Fruit fly (Drosophila melanogaster) whole organism, embryonic: ENCODE measurements around the gene lili.

Source experiments
- ATbp ChIP-seq: fragments of 200-800 bp; sonication (Bioruptor generic); optimal IDR thresholded peaks from 2 replicates; lab custom pipeline; 2017; ENCODE audit warnings: missing biosample characterization, mild to moderate bottlenecking, missing genetic modification characterization, missing genetic modification reagents
- Atf6 ChIP-seq: fragments of 200-800 bp; sonication (Bioruptor generic); IDR thresholded peaks from 2 replicates; pipeline ENCODE4 v1.3.6; 2022; ENCODE audit warnings: missing biosample characterization, missing genetic modification characterization
- CG12155 ChIP-seq: fragments of 200-800 bp; sonication (Bioruptor generic); optimal IDR thresholded peaks from 3 replicates; lab custom pipeline; 2016; ENCODE audit warnings: missing biosample characterization, missing genetic modification characterization
- CG12659 ChIP-seq: fragments of 200-800 bp; sonication (Bioruptor generic); optimal IDR thresholded peaks from 3 replicates; lab custom pipeline; 2017; ENCODE audit warnings: mild to moderate bottlenecking, missing biosample characterization, missing genetic modification reagents, missing genetic modification characterization
- CG15011 ChIP-seq: fragments of 200-800 bp; sonication (Bioruptor generic); optimal IDR thresholded peaks from 3 replicates; lab custom pipeline; 2018; ENCODE audit warnings: missing biosample characterization, mild to moderate bottlenecking, missing genetic modification characterization
- CG17328 ChIP-seq: fragments of 200-800 bp; sonication (Bioruptor generic); IDR thresholded peaks from 2 replicates; pipeline ENCODE4 v1.3.6; 2022; ENCODE audit warnings: missing biosample characterization, missing genetic modification characterization
- CG18476 ChIP-seq: fragments of 200-800 bp; sonication (Bioruptor generic); optimal IDR thresholded peaks from 2 replicates; lab custom pipeline; 2016; ENCODE audit warnings: missing biosample characterization, mild to moderate bottlenecking, missing genetic modification characterization
- CG18764 ChIP-seq: fragments of 200-800 bp; sonication (Bioruptor generic); optimal IDR thresholded peaks from 3 replicates; lab custom pipeline; 2016; ENCODE audit warnings: missing biosample characterization, missing genetic modification characterization
- CG30431 ChIP-seq: fragments of 200-800 bp; sonication (Bioruptor generic); optimal IDR thresholded peaks from 2 replicates; lab custom pipeline; 2017; ENCODE audit warnings: missing biosample characterization, missing genetic modification characterization
- CG31388 ChIP-seq: fragments of 200-800 bp; sonication (Bioruptor generic); optimal IDR thresholded peaks from 2 replicates; lab custom pipeline; 2016; ENCODE audit warnings: missing biosample characterization, missing genetic modification characterization
- CG34376 ChIP-seq: fragments of 200-800 bp; sonication (Bioruptor generic); optimal IDR thresholded peaks from 2 replicates; lab custom pipeline; 2018; ENCODE audit warnings: missing biosample characterization, mild to moderate bottlenecking, missing genetic modification characterization
- CG3726 ChIP-seq: fragments of 200-800 bp; sonication (Bioruptor generic); IDR thresholded peaks from 3 replicates; pipeline ENCODE4, ENCODE4 v1.3.6; 2022; ENCODE audit warnings: missing biosample characterization, missing genetic modification characterization
- CG3847 ChIP-seq: fragments of 200-800 bp; sonication (Bioruptor generic); IDR thresholded peaks from 2 replicates; pipeline ENCODE4 v1.3.6; 2022; ENCODE audit warnings: missing biosample characterization, missing genetic modification characterization
- CG7372 ChIP-seq: fragments of 200-800 bp; sonication (Bioruptor generic); IDR thresholded peaks from 2 replicates; pipeline ENCODE4 v1.3.6; 2022; ENCODE audit warnings: missing biosample characterization, missing genetic modification characterization
- CG7786 ChIP-seq: fragments of 200-800 bp; sonication (Bioruptor generic); optimal IDR thresholded peaks from 2 replicates; lab custom pipeline; 2016; ENCODE audit warnings: missing biosample characterization, missing genetic modification characterization
- CG9797 ChIP-seq: fragments of 200-800 bp; sonication (Bioruptor generic); optimal IDR thresholded peaks from 3 replicates; lab custom pipeline; 2018; ENCODE audit warnings: missing biosample characterization, mild to moderate bottlenecking, missing genetic modification characterization
- D19A ChIP-seq: fragments of 200-800 bp; optimal IDR thresholded peaks from 3 replicates; lab custom pipeline; 2019; ENCODE audit warnings: missing biosample characterization, mild to moderate bottlenecking, missing genetic modification characterization, moderate library complexity
- Dad ChIP-seq: fragments of 200-800 bp; sonication (Bioruptor generic); optimal IDR thresholded peaks from 3 replicates; lab custom pipeline; 2016; ENCODE audit warnings: missing biosample characterization, missing genetic modification characterization
- Ets65A ChIP-seq: fragments of 200-800 bp; sonication (Bioruptor generic); peaks from one replicate; lab custom pipeline; 2016; ENCODE audit warnings: missing biosample characterization, missing genetic modification characterization
- HLH54F ChIP-seq: fragments of 200-800 bp; sonication (Bioruptor generic); optimal IDR thresholded peaks from 3 replicates; lab custom pipeline; 2016; ENCODE audit warnings: missing biosample characterization, missing genetic modification characterization
- Hmr ChIP-seq: fragments of 200-800 bp; sonication (Bioruptor generic); optimal IDR thresholded peaks from 3 replicates; lab custom pipeline; 2017; ENCODE audit warnings: mild to moderate bottlenecking, missing biosample characterization, missing genetic modification reagents, missing genetic modification characterization
- Hsf ChIP-seq: fragments of 200-800 bp; sonication (Bioruptor generic); optimal IDR thresholded peaks from 3 replicates; lab custom pipeline; 2016; ENCODE audit warnings: missing biosample characterization, missing genetic modification characterization
- Max ChIP-seq: fragments of 200-800 bp; sonication (Bioruptor generic); optimal IDR thresholded peaks from 2 replicates; lab custom pipeline; 2016; ENCODE audit warnings: missing biosample characterization, mild to moderate bottlenecking, missing genetic modification characterization
- Mrtf ChIP-seq: fragments of 200-800 bp; sonication (Bioruptor generic); IDR thresholded peaks from 3 replicates; pipeline ENCODE4 v1.3.6; 2022; ENCODE audit warnings: missing biosample characterization, missing genetic modification characterization
- NFAT ChIP-seq: fragments of 200-800 bp; sonication (Bioruptor generic); IDR thresholded peaks from 2 replicates; pipeline ENCODE4 v1.3.6; 2022; ENCODE audit warnings: missing biosample characterization, missing genetic modification characterization
- Oli ChIP-seq: fragments of 200-800 bp; sonication (Bioruptor generic); optimal IDR thresholded peaks from 2 replicates; lab custom pipeline; 2018; ENCODE audit warnings: missing biosample characterization, mild to moderate bottlenecking, missing genetic modification characterization, moderate library complexity
- Scr ChIP-seq: fragments of 200-800 bp; sonication (Bioruptor generic); IDR thresholded peaks from 2 replicates; pipeline ENCODE4 v1.3.6; 2022; ENCODE audit warnings: missing biosample characterization, missing genetic modification characterization; ENCODE audit not compliant: partially characterized antibody
- Sin3A ChIP-seq: fragments of >200 bp; optimal IDR thresholded peaks from 2 replicates; lab custom pipeline; 2018
- TFAM ChIP-seq: fragments of 200-800 bp; sonication (Bioruptor generic); optimal IDR thresholded peaks from 2 replicates; lab custom pipeline; 2017; ENCODE audit warnings: missing biosample characterization, missing genetic modification characterization, inconsistent platforms
- Xrp1 ChIP-seq: fragments of 200-800 bp; sonication (Bioruptor generic); IDR thresholded peaks from 2 replicates; pipeline ENCODE4 v1.3.6; 2022; ENCODE audit warnings: missing biosample characterization, missing genetic modification characterization
- YL-1 ChIP-seq: fragments of 200-800 bp; sonication (Bioruptor generic); optimal IDR thresholded peaks from 3 replicates; lab custom pipeline; 2017; ENCODE audit warnings: missing biosample characterization, mild to moderate bottlenecking, missing genetic modification characterization
- chn ChIP-seq: fragments of 200-800 bp; sonication (Bioruptor generic); optimal IDR thresholded peaks from 2 replicates; lab custom pipeline; 2016; ENCODE audit warnings: missing biosample characterization, missing genetic modification characterization
- dimm ChIP-seq: fragments of 200-800 bp; sonication (Bioruptor generic); IDR thresholded peaks from 2 replicates; pipeline ENCODE4 v1.3.6; 2022; ENCODE audit warnings: missing biosample characterization, missing genetic modification characterization
- dysf ChIP-seq: fragments of 200-800 bp; sonication (Bioruptor generic); IDR thresholded peaks from 3 replicates; pipeline ENCODE4 v1.3.6; 2022; ENCODE audit warnings: missing biosample characterization, missing genetic modification characterization
- esg ChIP-seq: fragments of 200-800 bp; sonication (Bioruptor generic); conservative IDR thresholded peaks from 2 replicates; pipeline ENCODE4 v1.3.6; 2022; ENCODE audit warnings: missing biosample characterization, missing genetic modification characterization
- gcm2 ChIP-seq: fragments of 200-800 bp; sonication (Bioruptor generic); optimal IDR thresholded peaks from 2 replicates; lab custom pipeline; 2016; ENCODE audit warnings: missing biosample characterization, missing genetic modification characterization
- hbn ChIP-seq: fragments of 200-800 bp; sonication (Bioruptor generic); IDR thresholded peaks from 2 replicates; pipeline ENCODE4 v1.3.6; 2022; ENCODE audit warnings: missing biosample characterization, missing genetic modification characterization; ENCODE audit not compliant: partially characterized antibody
- jigr1 ChIP-seq: fragments of 200-800 bp; sonication (Bioruptor generic); IDR thresholded peaks from 3 replicates; pipeline ENCODE4 v1.3.6; 2022; ENCODE audit warnings: missing biosample characterization, missing genetic modification characterization
- lola ChIP-seq, 3 experiments: fragments of >200 bp in 2 of 3; fragments of 200-800 bp in 1 of 3; sonication (Bioruptor generic) in 1 of 3; optimal IDR thresholded peaks; 2 replicates each; lab custom pipeline; 2017 to 2019; ENCODE audit warnings: missing biosample characterization in 3 of 3, missing genetic modification characterization in 3 of 3, mild to moderate bottlenecking in 1 of 3, moderate library complexity in 1 of 3
- nom ChIP-seq: fragments of 200-800 bp; sonication (Bioruptor generic); optimal IDR thresholded peaks from 2 replicates; lab custom pipeline; 2017; ENCODE audit warnings: missing biosample characterization, missing genetic modification characterization, mild to moderate bottlenecking, moderate library complexity, missing genetic modification reagents
- pan ChIP-seq, 4 experiments: fragments of >200 bp in 3 of 4; fragments of 200-800 bp in 1 of 4; sonication (Bioruptor generic) in 1 of 4; optimal IDR thresholded peaks in 3 of 4; IDR thresholded peaks in 1 of 4; 2 replicates each; pipeline versions ENCODE4 v1.3.6 to Lab custom; 2017 to 2022; ENCODE audit warnings: missing biosample characterization in 2 of 4, missing genetic modification characterization in 2 of 4, mixed read lengths in 1 of 4
- pita ChIP-seq: fragments of 200-800 bp; sonication (Bioruptor generic); optimal IDR thresholded peaks from 2 replicates; lab custom pipeline; 2017; ENCODE audit warnings: missing biosample characterization, mild to moderate bottlenecking, missing genetic modification characterization
- run ChIP-seq: fragments of 200-800 bp; sonication (Bioruptor generic); optimal IDR thresholded peaks from 3 replicates; lab custom pipeline; 2018; ENCODE audit warnings: missing biosample characterization, mild to moderate bottlenecking, missing genetic modification characterization
- sisA ChIP-seq: fragments of 200-800 bp; sonication (Bioruptor generic); IDR thresholded peaks from 2 replicates; pipeline ENCODE4 v1.3.6; 2022; ENCODE audit warnings: missing biosample characterization, missing genetic modification characterization
- sna ChIP-seq: fragments of 200-800 bp; sonication (Bioruptor generic); IDR thresholded peaks from 2 replicates; pipeline ENCODE4 v1.3.6; 2022; ENCODE audit warnings: missing biosample characterization, missing genetic modification characterization; ENCODE audit not compliant: partially characterized antibody
- tio ChIP-seq: fragments of 200-800 bp; sonication (Bioruptor generic); optimal IDR thresholded peaks from 2 replicates; lab custom pipeline; 2017; ENCODE audit warnings: missing biosample characterization, missing genetic modification characterization, inconsistent platforms
- toy ChIP-seq: fragments of 200-800 bp; sonication (Bioruptor generic); IDR thresholded peaks from 2 replicates; pipeline ENCODE4 v1.3.6; 2022; ENCODE audit warnings: missing biosample characterization, missing genetic modification characterization
- wdn ChIP-seq: fragments of 200-800 bp; sonication (Bioruptor generic); IDR thresholded peaks from 2 replicates; pipeline ENCODE4 v1.3.6; 2022; ENCODE audit warnings: missing biosample characterization, missing genetic modification characterization
- yki ChIP-seq: fragments of >200 bp; optimal IDR thresholded peaks from 3 replicates; lab custom pipeline; 2018
- zfh1 ChIP-seq: fragments of 200-800 bp; sonication (Bioruptor generic); IDR thresholded peaks from 3 replicates; pipeline ENCODE4 v1.3.6; 2022; ENCODE audit warnings: missing biosample characterization, missing genetic modification characterization
- zfh2 ChIP-seq: fragments of 200-800 bp; sonication (Bioruptor generic); optimal IDR thresholded peaks from 2 replicates; lab custom pipeline; 2016; ENCODE audit warnings: missing biosample characterization, missing genetic modification characterization

The lili gene

DNA sequence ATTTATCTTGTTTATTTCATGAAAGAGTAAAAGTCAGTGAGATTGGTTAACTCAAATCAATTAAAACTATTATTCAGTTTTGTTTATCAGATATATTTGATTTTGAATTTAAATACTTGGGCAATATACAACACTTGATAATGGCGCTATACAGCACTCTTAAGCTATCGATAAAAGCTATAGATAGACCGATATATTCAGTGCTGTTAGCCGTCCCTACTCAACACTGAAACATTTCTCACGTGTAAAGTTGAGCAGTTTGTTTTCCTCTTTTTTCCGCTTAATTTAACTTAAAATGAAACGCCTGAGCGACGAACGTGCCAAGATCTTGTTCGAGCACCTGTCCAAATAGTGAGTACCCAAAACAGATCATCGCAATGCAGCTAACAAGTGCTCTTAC lies 36.6 kb upstream of the lili start, which contains the start of gene CG7006 (continued):
- TF ChIP-seq zfh2 (GFP tag; lab: Kevin White, UChicago) (peak; percentile 91), Hsf (GFP tag; lab: Kevin White, UChicago) (peak; percentile 74), HLH54F (peak; percentile 87), Max (peak; percentile 88), Atf6 (GFP tag; lab: Robert Waterston, UW) (peak; percentile 52), wdn (GFP tag; lab: Robert Waterston, UW) (peak; percentile 58), CG15011 (peak; percentile 30), CG18764 (GFP tag; lab: Kevin White, UChicago) (peak; percentile 73), Dad (GFP tag; lab: Kevin White, UChicago) (peak; percentile 87), pita (GFP tag; lab: Kevin White, UChicago) (no peak), NFAT (GFP tag; lab: Robert Waterston, UW) (peak; percentile 94), Ets65A (GFP tag; lab: Kevin White, UChicago) (peak; percentile 99), nom (no peak), Oli (tag; lab: Kevin White, UChicago) (no peak), dysf (peak; percentile 51; the same call in 1 of the 3 replicates), jigr1 (GFP tag; lab: Robert Waterston, UW) (no peak), Scr (GFP tag; lab: Robert Waterston, UW) (peak; percentile 75), toy (GFP tag; lab: Robert Waterston, UW) (no peak), CG7372 (GFP tag; lab: Robert Waterston, UW) (peak; percentile 49; the same call in 1 of the 2 replicates), Mrtf (GFP tag; lab: Robert Waterston, UW) (no peak), TFAM (GFP tag; lab: Kevin White, UChicago) (no peak), CG31388 (GFP tag; lab: Kevin White, UChicago) (peak; percentile 1), CG9797 (GFP tag; lab: Kevin White, UChicago) (no peak), CG3726 (GFP tag; lab: Robert Waterston, UW) (no peak), CG17328 (GFP tag; lab: Robert Waterston, UW) (peak; percentile 14; the same call in 1 of the 2 replicates), dimm (no peak), Sin3A (lab: Kevin White, UChicago) (peak; percentile 2), ATbp (no peak), CG3847 (GFP tag; lab: Robert Waterston, UW) (peak; percentile 96), D19A (tag; lab: Kevin White, UChicago) (no peak), hbn (GFP tag; lab: Robert Waterston, UW) (peak; percentile 77), sisA (GFP tag; lab: Robert Waterston, UW) (peak; percentile 51; the same call in 1 of the 2 replicates), run (tag; lab: Kevin White, UChicago) (no peak), CG30431 (GFP tag; lab: Kevin White, UChicago) (no peak), CG18476 (GFP tag; lab: Kevin White, UChicago) (peak; percentile 48), gcm2 (GFP tag; lab: Kevin White, UChicago) (peak; percentile 22), Hmr (GFP tag; lab: Kevin White, UChicago) (peak; percentile 73), yki (lab: Kevin White, UChicago) (no peak), YL-1 (GFP tag; lab: Kevin White, UChicago) (peak; percentile 45), pan (optimal IDR thresholded peaks at IDR 0.05; lab: Kevin White, UChicago) (no peak), pan (GFP tag; optimal IDR thresholded peaks at IDR 0.05 in 1 of 2, IDR thresholded peaks at IDR 0.05 in 1 of 2) (peak in 1 of 2 experiments; percentile 60), CG7786 (GFP tag; lab: Kevin White, UChicago) (peak; percentile 85), sna (peak; percentile 58; the same call in 1 of the 2 replicates), Xrp1 (GFP tag; lab: Robert Waterston, UW) (peak; percentile 79), chn (GFP tag; lab: Kevin White, UChicago) (peak; percentile 68), CG12659 (peak; percentile 82), zfh1 (GFP tag; lab: Robert Waterston, UW) (peak; percentile 74; the same call in 2 of the 3 replicates), esg (no peak), tio (GFP tag; lab: Kevin White, UChicago) (no peak), lola (GFP tag; optimal IDR thresholded peaks at IDR 0.05; lab: Kevin White, UChicago) (no peak), CG12155 (GFP tag; lab: Kevin White, UChicago) (peak; percentile 85), CG34376 (GFP tag; lab: Kevin White, UChicago) (peak; percentile 33)
